Worm (Caenorhabditis elegans) whole organism, L3 larva: ENCODE measurements around the gene F43E2.6.

Experiments used
- R02D3.7 ChIP-seq: fragments of 150-350 bp; optimal IDR thresholded peaks from 2 replicates; lab custom pipeline; 2014; ENCODE audit warnings: missing biosample characterization, missing genetic modification characterization
- elt-2 ChIP-seq: sonication (generic microtip); optimal IDR thresholded peaks from 2 replicates; lab custom pipeline; 2016; ENCODE audit warnings: missing genetic modification reagents, mild to moderate bottlenecking, missing genetic modification characterization, missing compliant biosample characterization
- fkh-10 ChIP-seq: sonication (generic microtip); optimal IDR thresholded peaks from 2 replicates; lab custom pipeline; 2017; ENCODE audit warnings: missing biosample characterization, missing genetic modification reagents, missing genetic modification characterization
- fos-1 ChIP-seq: fragments of 150-350 bp; optimal IDR thresholded peaks from 2 replicates; lab custom pipeline; 2014; ENCODE audit warnings: missing biosample characterization, missing genetic modification characterization
- mml-1 ChIP-seq: fragments of 150-350 bp; sonication (generic microtip); optimal IDR thresholded peaks from 3 replicates; lab custom pipeline; 2014; ENCODE audit warnings: missing biosample characterization, missing genetic modification characterization
- nfya-1 ChIP-seq: sonication (generic microtip); optimal IDR thresholded peaks from 2 replicates; lab custom pipeline; 2017; ENCODE audit warnings: missing genetic modification characterization, mild to moderate bottlenecking, missing compliant biosample characterization, antibody characterized with exemption, moderate library complexity; ENCODE audit not compliant: insufficient read depth
- nhr-237 ChIP-seq: fragments of 150-350 bp; optimal IDR thresholded peaks from 2 replicates; lab custom pipeline; 2014; ENCODE audit warnings: missing biosample characterization, missing genetic modification characterization
- nhr-25 ChIP-seq: sonication (generic microtip); optimal IDR thresholded peaks from 2 replicates; lab custom pipeline; 2017; ENCODE audit warnings: missing biosample characterization, missing genetic modification characterization
- nhr-43 ChIP-seq: sonication (generic microtip); optimal IDR thresholded peaks from 2 replicates; lab custom pipeline; 2016; ENCODE audit warnings: mild to moderate bottlenecking, missing genetic modification characterization, missing compliant biosample characterization; ENCODE audit not compliant: poor library complexity, severe bottlenecking
- nhr-77 ChIP-seq: fragments of 150-350 bp; optimal IDR thresholded peaks from 2 replicates; lab custom pipeline; 2014; ENCODE audit warnings: missing biosample characterization, missing genetic modification characterization
- pha-4 ChIP-seq: fragments of 150-350 bp; optimal IDR thresholded peaks from 2 replicates; lab custom pipeline; 2014; ENCODE audit warnings: missing biosample characterization, missing genetic modification reagents, missing genetic modification characterization
- snpc-4 ChIP-seq: fragments of 150-350 bp; optimal IDR thresholded peaks from 2 replicates; lab custom pipeline; 2014; ENCODE audit warnings: missing biosample characterization, missing genetic modification characterization
- unc-62 ChIP-seq: fragments of 150-350 bp; sonication (generic microtip); optimal IDR thresholded peaks from 4 replicates; lab custom pipeline; 2014; ENCODE audit warnings: missing biosample characterization, missing genetic modification reagents, missing genetic modification characterization
- zag-1 ChIP-seq: fragments of 150-350 bp; optimal IDR thresholded peaks from 2 replicates; lab custom pipeline; 2014; ENCODE audit warnings: missing biosample characterization, missing genetic modification characterization

DNA sequence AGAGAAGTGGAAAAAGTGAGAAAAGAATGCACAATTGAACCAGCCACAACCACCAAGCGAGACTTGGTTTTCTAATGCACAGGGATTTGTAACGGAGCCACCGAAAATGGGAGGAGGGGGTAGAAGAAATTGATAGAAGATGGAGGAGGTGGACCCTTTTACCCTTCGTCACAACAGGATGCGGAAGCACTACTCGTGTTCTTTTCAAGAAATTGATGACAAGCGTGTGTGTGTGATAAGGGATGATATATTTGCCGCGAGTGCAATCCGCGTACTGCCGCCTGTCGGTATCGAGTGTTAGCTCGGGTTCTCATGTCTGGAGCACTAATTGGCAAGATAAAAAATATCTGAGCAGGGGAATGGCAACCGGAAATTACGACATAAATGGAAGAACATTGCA lies 44.7 kb downstream of the F43E2.6 start, which contains the start of gene F21D12.3:
- no peak for TF ChIP-seq mml-1 (tag; lab: Kevin White, UChicago)
- TF ChIP-seq snpc-4 (tag; lab: Kevin White, UChicago): no peak
- TF ChIP-seq zag-1 (tag; lab: Kevin White, UChicago): no peak
- no peak for TF ChIP-seq nhr-77
- no peak for TF ChIP-seq pha-4 (tag; lab: Kevin White, UChicago)
- no peak for TF ChIP-seq nfya-1 (tag; lab: Kevin White, UChicago)
- no peak for TF ChIP-seq unc-62 (GFP tag; lab: Kevin White, UChicago)
- no peak for TF ChIP-seq nhr-43 (tag; lab: Kevin White, UChicago)
- no peak for TF ChIP-seq fkh-10 (GFP tag; lab: Kevin White, UChicago)
- no peak for TF ChIP-seq elt-2 (tag; lab: Kevin White, UChicago)
- TF ChIP-seq nhr-237: no peak
- no peak for TF ChIP-seq nhr-25 (tag; lab: Kevin White, UChicago)
- no peak for TF ChIP-seq fos-1 (tag; lab: Kevin White, UChicago)
- TF ChIP-seq R02D3.7: no peak
